Fruit fly (Drosophila melanogaster): Measurements from ENCODE around the gene PH4alphaNE1.
A peak's percentile ranks its signal among the peaks of the same experiment; 100 is the strongest.

PH4alphaNE1 gene

dm6 chr3R:30501174-30501573 is 1.0 kb upstream of the PH4alphaNE1 start (continued):
- TF ChIP-seq CG10366 (GFP tag; IDR thresholded peaks at IDR 0.05) (peak; percentile 46), Adf1 (GFP tag; IDR thresholded peaks at IDR 0.05) (no peak), wdn (GFP tag; IDR thresholded peaks at IDR 0.05) (no peak), Poxn (GFP tag; IDR thresholded peaks at IDR 0.05) (no peak), Ssrp (tag; optimal IDR thresholded peaks at IDR 0.05) (no peak), CG10321 (GFP tag; IDR thresholded peaks at IDR 0.05) (no peak), tup (GFP tag; optimal IDR thresholded peaks at IDR 0.05) (no peak), Elba2 (GFP tag; optimal IDR thresholded peaks at IDR 0.05) (no peak), Opbp (GFP tag; IDR thresholded peaks at IDR 0.05; ENCODE audit: partially characterized antibody) (no peak), Atf3 (GFP tag; optimal IDR thresholded peaks at IDR 0.05) (no peak), CG14014 (GFP tag; IDR thresholded peaks at IDR 0.05) (no peak), odd (GFP tag; optimal IDR thresholded peaks at IDR 0.05) (no peak), CG10209 (GFP tag; optimal IDR thresholded peaks at IDR 0.05) (peak; percentile 28), Hr3 (GFP tag; optimal IDR thresholded peaks at IDR 0.05) (no peak), NFAT (GFP tag; IDR thresholded peaks at IDR 0.05) (0 out of 2 replicates have a peak, but pooled peaks have one; percentile 4), zf30C (GFP tag; optimal IDR thresholded peaks at IDR 0.05) (no peak), Drgx (GFP tag; IDR thresholded peaks at IDR 0.05) (no peak; the same call in 1 of the 2 replicates), CG6813 (GFP tag; optimal IDR thresholded peaks at IDR 0.05) (no peak), bowl (GFP tag; IDR thresholded peaks at IDR 0.05) (no peak), esg (GFP tag; conservative IDR thresholded peaks at IDR 0.05) (0 out of 2 replicates have a peak, but pooled peaks have one; percentile 10), CG12155 (GFP tag; optimal IDR thresholded peaks at IDR 0.05) (no peak), Asciz (GFP tag; optimal IDR thresholded peaks at IDR 0.05) (no peak), Doc2 (GFP tag; IDR thresholded peaks at IDR 0.05) (no peak), pum (GFP tag; optimal IDR thresholded peaks at IDR 0.05) (no peak), Side (GFP tag; optimal IDR thresholded peaks at IDR 0.05) (no peak), TFAM (GFP tag; optimal IDR thresholded peaks at IDR 0.05) (no peak), CG2875 (GFP tag; optimal IDR thresholded peaks at IDR 0.05) (no peak), CG13624 (GFP tag; optimal IDR thresholded peaks at IDR 0.05) (no peak), CG9817 (tag; optimal IDR thresholded peaks at IDR 0.05) (peak; percentile 9), usp (GFP tag; optimal IDR thresholded peaks at IDR 0.05) (no peak), NC2β (GFP tag; optimal IDR thresholded peaks at IDR 0.05) (no peak), Lhr (GFP tag; optimal IDR thresholded peaks at IDR 0.05) (no peak), ham (GFP tag; IDR thresholded peaks at IDR 0.05) (no peak), zen2 (GFP tag; IDR thresholded peaks at IDR 0.05; ENCODE audit: partially characterized antibody) (no peak), CG3847 (GFP tag; IDR thresholded peaks at IDR 0.05) (no peak), CG14710 (tag; optimal IDR thresholded peaks at IDR 0.05) (no peak), Taf1 (GFP tag; IDR thresholded peaks at IDR 0.05) (no peak), Deaf1 (tag; optimal IDR thresholded peaks at IDR 0.05) (no peak), CG31224 (GFP tag; IDR thresholded peaks at IDR 0.05) (0 out of 2 replicates have a peak, but pooled peaks have one; percentile 24), tin (GFP tag; optimal IDR thresholded peaks at IDR 0.05) (no peak), onecut (GFP tag; IDR thresholded peaks at IDR 0.05) (no peak), CG10565 (GFP tag; optimal IDR thresholded peaks at IDR 0.05) (no peak), repo (GFP tag; optimal IDR thresholded peaks at IDR 0.05) (no peak), CG6791 (GFP tag; IDR thresholded peaks at IDR 0.05; ENCODE audit: partially characterized antibody) (no peak), CG13894 (tag; optimal IDR thresholded peaks at IDR 0.05) (no peak), CG1529 (GFP tag; optimal IDR thresholded peaks at IDR 0.05) (no peak), HmgZ (tag; optimal IDR thresholded peaks at IDR 0.05) (no peak), Gug (GFP tag; IDR thresholded peaks at IDR 0.05) (no peak), Sin3A (optimal IDR thresholded peaks at IDR 0.05) (no peak), ash1 (GFP tag; optimal IDR thresholded peaks at IDR 0.05) (no peak), jumu (GFP tag; optimal IDR thresholded peaks at IDR 0.05) (peak; percentile 11), br (optimal IDR thresholded peaks at IDR 0.05) (no peak), ara (GFP tag; IDR thresholded peaks at IDR 0.05) (peak; percentile 57)
